Worm (Caenorhabditis elegans): ENCODE data around the gene let-19.

DNA sequence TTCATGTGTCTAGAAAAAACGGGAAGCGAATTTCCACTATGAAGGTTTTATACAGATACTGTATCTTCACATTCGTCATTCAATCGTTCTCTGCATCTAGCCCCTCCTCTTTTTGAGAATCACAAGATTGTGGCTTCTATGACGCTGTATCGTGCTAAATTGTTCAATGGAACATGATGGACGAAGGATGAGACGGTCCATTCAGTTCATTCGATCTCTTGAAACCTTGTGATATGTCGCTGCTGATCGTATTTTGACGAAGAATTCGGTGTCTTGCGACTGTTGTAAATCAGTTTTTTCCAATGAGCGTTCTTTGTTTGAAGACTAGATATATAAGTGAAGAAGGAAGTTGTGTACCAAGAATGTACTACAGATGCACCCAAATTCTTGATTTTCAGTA, 42.9 kb downstream of the let-19 start:
- TF ChIP-seq nhr-129 (tag; optimal IDR thresholded peaks at IDR 0.05) (peak; percentile 79), elt-3 (tag; optimal IDR thresholded peaks at IDR 0.05) (no peak)

All from whole organism, L2 larva.